Fruit fly (Drosophila melanogaster) whole organism, adult: ENCODE data around the gene RhoGAP71E.

Experiments
- CG12768 ChIP-seq: fragments of 200-800 bp; sonication (Bioruptor generic); optimal IDR thresholded peaks from 2 replicates; lab custom pipeline; 2017; ENCODE audit warnings: missing biosample characterization, missing genetic modification characterization, mild to moderate bottlenecking, moderate library complexity, missing genetic modification reagents
- CG14711 ChIP-seq: fragments of 200-800 bp; sonication (Bioruptor generic); optimal IDR thresholded peaks from 2 replicates; lab custom pipeline; 2018; ENCODE audit warnings: missing biosample characterization, mild to moderate bottlenecking, missing genetic modification characterization, moderate library complexity
- CG33017 ChIP-seq: fragments of 200-800 bp; sonication (Bioruptor generic); optimal IDR thresholded peaks from 2 replicates; lab custom pipeline; 2018; ENCODE audit warnings: missing biosample characterization, mild to moderate bottlenecking, missing genetic modification characterization, moderate library complexity
- CG5204 ChIP-seq: fragments of 200-800 bp; sonication (Bioruptor generic); optimal IDR thresholded peaks from 2 replicates; lab custom pipeline; 2016; ENCODE audit warnings: missing biosample characterization, missing genetic modification characterization
- CG7045 ChIP-seq: fragments of 200-800 bp; sonication (Bioruptor generic); optimal IDR thresholded peaks from 2 replicates; lab custom pipeline; 2017; ENCODE audit warnings: missing biosample characterization, mild to moderate bottlenecking, missing genetic modification characterization
- Crg-1 ChIP-seq: fragments of 200-800 bp; sonication (Bioruptor generic); optimal IDR thresholded peaks from 2 replicates; lab custom pipeline; 2016; ENCODE audit warnings: missing biosample characterization, missing genetic modification characterization
- Mnt ChIP-seq: fragments of 200-800 bp; sonication (Bioruptor generic); optimal IDR thresholded peaks from 2 replicates; lab custom pipeline; 2016; ENCODE audit warnings: missing biosample characterization, mild to moderate bottlenecking, missing genetic modification characterization
- bab1 ChIP-seq: fragments of 200-800 bp; sonication (Bioruptor generic); optimal IDR thresholded peaks from 3 replicates; lab custom pipeline; 2019; ENCODE audit warnings: missing biosample characterization, mild to moderate bottlenecking, missing genetic modification characterization, moderate library complexity
- pad ChIP-seq: fragments of 200-800 bp; sonication (Bioruptor generic); optimal IDR thresholded peaks from 3 replicates; lab custom pipeline; 2017; ENCODE audit warnings: missing biosample characterization, missing genetic modification characterization, mild to moderate bottlenecking, moderate library complexity, missing genetic modification reagents

- no peak for TF ChIP-seq pad
- TF ChIP-seq CG5204 (GFP tag; lab: Kevin White, UChicago), result no peak
- no peak for TF ChIP-seq Mnt (GFP tag; lab: Kevin White, UChicago)
- TF ChIP-seq bab1 (GFP tag; lab: Kevin White, UChicago), result no peak
- no peak for TF ChIP-seq Crg-1 (GFP tag; lab: Kevin White, UChicago)
- no peak for TF ChIP-seq CG7045 (GFP tag; lab: Kevin White, UChicago)
- no peak for TF ChIP-seq CG14711 (tag; lab: Kevin White, UChicago)
- TF ChIP-seq CG33017 (tag; lab: Kevin White, UChicago), result no peak
- no peak for TF ChIP-seq CG12768 (GFP tag; lab: Kevin White, UChicago)
Measured at dm6 chr3L:15646182-15646581, 57.5 kb downstream of the RhoGAP71E start.
